Worm (Caenorhabditis elegans) whole organism, young adult: ENCODE data around the gene T19D12.1.

Experiments
- F22D6.2 ChIP-seq: sonication (generic microtip); optimal IDR thresholded peaks from 2 replicates; lab custom pipeline; 2016; ENCODE audit warnings: mild to moderate bottlenecking, missing genetic modification characterization, missing compliant biosample characterization
- ceh-100 ChIP-seq: fragments of 200-800 bp; sonication (Bioruptor generic); IDR thresholded peaks from 2 replicates; pipeline ENCODE4 v1.3.6; 2022; ENCODE audit warnings: missing genetic modification reagents, missing genetic modification characterization, missing compliant biosample characterization
- mes-4 ChIP-seq: sonication (generic microtip); optimal IDR thresholded peaks from 2 replicates; lab custom pipeline; 2016; ENCODE audit warnings: missing genotype, missing genetic modification characterization, missing compliant biosample characterization
- sea-2 ChIP-seq: fragments of 200-800 bp; sonication (Bioruptor generic); IDR thresholded peaks from 2 replicates; pipeline ENCODE4 v1.3.6; 2022; ENCODE audit warnings: missing genetic modification characterization, missing compliant biosample characterization
- snpc-1.3 ChIP-seq: sonication (generic microtip); optimal IDR thresholded peaks from 2 replicates; lab custom pipeline; 2017; ENCODE audit warnings: missing genetic modification characterization, mild to moderate bottlenecking, missing compliant biosample characterization, antibody characterized with exemption, moderate library complexity, missing genotype, missing genetic modification reagents; ENCODE audit not compliant: insufficient read depth
- tlf-1 ChIP-seq: fragments of 200-800 bp; sonication (Bioruptor generic); optimal IDR thresholded peaks from 2 replicates; lab custom pipeline; 2018; ENCODE audit warnings: mild to moderate bottlenecking, missing genetic modification characterization, missing compliant biosample characterization
- ztf-28 ChIP-seq: fragments of 200-800 bp; sonication (Bioruptor generic); IDR thresholded peaks from 2 replicates; pipeline ENCODE4 v1.3.6; 2022; ENCODE audit warnings: missing genetic modification reagents, missing genetic modification characterization, missing compliant biosample characterization

ce11 chrII:6661211-6661610 lies 5.5 kb upstream of the T19D12.1 start, which contains the start of gene T19D12.2:
- TF ChIP-seq sea-2: no peak
- no peak for TF ChIP-seq F22D6.2 (tag; lab: Kevin White, UChicago)
- no peak for TF ChIP-seq ceh-100 (GFP tag; lab: Robert Waterston, UW)
- TF ChIP-seq ztf-28 (GFP tag; lab: Robert Waterston, UW): no peak
- TF ChIP-seq tlf-1 (GFP tag; lab: Kevin White, UChicago): no peak
- no peak for TF ChIP-seq mes-4 (tag; lab: Kevin White, UChicago)
- TF ChIP-seq snpc-1.3: no peak
